Worm (Caenorhabditis elegans) whole organism, young adult: ENCODE measurements around the gene wht-3.

Experiments used
- F37B4.10 ChIP-seq: fragments of 200-800 bp; sonication (Bioruptor generic); IDR thresholded peaks from 2 replicates; pipeline ENCODE4 v1.3.6; 2022; ENCODE audit warnings: missing genetic modification characterization, missing compliant biosample characterization
- ceh-100 ChIP-seq: fragments of 200-800 bp; sonication (Bioruptor generic); IDR thresholded peaks from 2 replicates; pipeline ENCODE4 v1.3.6; 2022; ENCODE audit warnings: missing genetic modification reagents, missing genetic modification characterization, missing compliant biosample characterization
- dpff-1 ChIP-seq: sonication (generic microtip); optimal IDR thresholded peaks from 2 replicates; lab custom pipeline; 2017; ENCODE audit warnings: mild to moderate bottlenecking, missing genetic modification characterization, missing compliant biosample characterization
- madf-10 ChIP-seq: sonication (generic microtip); optimal IDR thresholded peaks from 2 replicates; lab custom pipeline; 2016; ENCODE audit warnings: mild to moderate bottlenecking, missing genetic modification characterization, missing compliant biosample characterization
- pbrm-1 ChIP-seq: fragments of 200-800 bp; sonication (Bioruptor generic); IDR thresholded peaks from 2 replicates; pipeline ENCODE4 v1.3.6; 2022; ENCODE audit warnings: missing genetic modification reagents, missing genetic modification characterization, missing compliant biosample characterization
- pha-4 ChIP-seq: fragments of 150-350 bp; sonication (generic microtip); optimal IDR thresholded peaks from 2 replicates; lab custom pipeline; 2014; ENCODE audit warnings: missing biosample characterization, missing genetic modification reagents, missing genetic modification characterization

- TF ChIP-seq pbrm-1 (peak; percentile 55; the same call in 1 of the 2 replicates), ceh-100 (no peak), F37B4.10 (GFP tag; lab: Robert Waterston, UW) (0 out of 2 replicates have a peak, but pooled peaks have one; percentile 52), madf-10 (tag; lab: Kevin White, UChicago) (peak; percentile 91), pha-4 (tag; lab: Kevin White, UChicago) (peak; percentile 94), dpff-1 (tag; lab: Kevin White, UChicago) (no peak)
Measured at ce11 chrIII:4193659-4194103, 42.3 kb upstream of the wht-3 start, which contains the start of gene xbp-1.
